Fruit fly (Drosophila melanogaster): Measurements from ENCODE around the gene CG13040.

Gene CG13040

dm6 chr3L:16334876-16335275 lies 8.3 kb upstream of the CG13040 start (continued):
- no peak for TF ChIP-seq Ptx1 (GFP tag; IDR thresholded peaks at IDR 0.05)
- TF ChIP-seq crp (GFP tag; optimal IDR thresholded peaks at IDR 0.05): no peak
- no peak for TF ChIP-seq CG3065 (GFP tag; optimal IDR thresholded peaks at IDR 0.05)
- no peak for TF ChIP-seq CG14014 (GFP tag; IDR thresholded peaks at IDR 0.05)
- peak; percentile 18; the same call in 1 of the 2 replicates for TF ChIP-seq Bgb (GFP tag; IDR thresholded peaks at IDR 0.05; ENCODE audit: partially characterized antibody)
- TF ChIP-seq CG9797 (GFP tag; optimal IDR thresholded peaks at IDR 0.05): no peak
- no peak for TF ChIP-seq crc (GFP tag; optimal IDR thresholded peaks at IDR 0.05)
- TF ChIP-seq lilli (GFP tag; optimal IDR thresholded peaks at IDR 0.05): no peak
- no peak for TF ChIP-seq dysf (GFP tag; IDR thresholded peaks at IDR 0.05)
- TF ChIP-seq CG7987 (GFP tag; optimal IDR thresholded peaks at IDR 0.05): no peak
- TF ChIP-seq CG17612 (GFP tag; IDR thresholded peaks at IDR 0.05): peak; percentile 35; the same call in 1 of the 2 replicates
- TF ChIP-seq CG12769 (tag; optimal IDR thresholded peaks at IDR 0.05): peak; percentile 46
- peak; percentile 38; the same call in 1 of the 2 replicates for TF ChIP-seq bbx (GFP tag; IDR thresholded peaks at IDR 0.05; ENCODE audit: partially characterized antibody)
- TF ChIP-seq Elba2 (GFP tag; optimal IDR thresholded peaks at IDR 0.05): no peak
- TF ChIP-seq MTF-1 (GFP tag; optimal IDR thresholded peaks at IDR 0.05; ENCODE audit: borderline replicate concordance): no peak
- TF ChIP-seq CG6791 (GFP tag; IDR thresholded peaks at IDR 0.05; ENCODE audit: partially characterized antibody): no peak
- no peak for TF ChIP-seq CG8290 (GFP tag; optimal IDR thresholded peaks at IDR 0.05)
- TF ChIP-seq CG8290 (tag; optimal IDR thresholded peaks at IDR 0.05): peak in 1 of 2 experiments; percentile 31
- TF ChIP-seq ham (GFP tag; IDR thresholded peaks at IDR 0.05): no peak
- TF ChIP-seq slp2 (GFP tag; optimal IDR thresholded peaks at IDR 0.05): no peak
- TF ChIP-seq pros (GFP tag; optimal IDR thresholded peaks at IDR 0.05): no peak
- TF ChIP-seq ci (GFP tag; IDR thresholded peaks at IDR 0.05): peak; percentile 58; the same call in 1 of the 3 replicates
- TF ChIP-seq gt (GFP tag; IDR thresholded peaks at IDR 0.05): no peak
- TF ChIP-seq CG6813 (GFP tag; optimal IDR thresholded peaks at IDR 0.05): no peak
- no peak for TF ChIP-seq grau (tag; optimal IDR thresholded peaks at IDR 0.05)
- TF ChIP-seq CG4404 (GFP tag; IDR thresholded peaks at IDR 0.05): no peak
- peak; percentile 24; the same call in 1 of the 2 replicates for TF ChIP-seq vvl (GFP tag; IDR thresholded peaks at IDR 0.05)
- no peak for TF ChIP-seq Xbp1 (GFP tag; optimal IDR thresholded peaks at IDR 0.05)
- no peak for TF ChIP-seq aop (GFP tag; IDR thresholded peaks at IDR 0.05)
- TF ChIP-seq CG11723 (GFP tag; optimal IDR thresholded peaks at IDR 0.05): no peak
- TF ChIP-seq E2f1 (GFP tag; IDR thresholded peaks at IDR 0.05): no peak
- TF ChIP-seq jigr1 (GFP tag; IDR thresholded peaks at IDR 0.05): no peak
- TF ChIP-seq sug (tag; optimal IDR thresholded peaks at IDR 0.05): no peak
- no peak for TF ChIP-seq emc (GFP tag; optimal IDR thresholded peaks at IDR 0.05)
- TF ChIP-seq CG4730 (GFP tag; IDR thresholded peaks at IDR 0.05): no peak
- TF ChIP-seq CG17385 (GFP tag; optimal IDR thresholded peaks at IDR 0.05): no peak
- 0 out of 3 replicates have a peak, but pooled peaks have one; percentile 13 for TF ChIP-seq zen2 (GFP tag; IDR thresholded peaks at IDR 0.05; ENCODE audit: partially characterized antibody)
- TF ChIP-seq unc-4 (GFP tag; IDR thresholded peaks at IDR 0.05; ENCODE audit: partially characterized antibody): no peak
- no peak for TF ChIP-seq maf-S (GFP tag; optimal IDR thresholded peaks at IDR 0.05)
- peak in 1 of 2 experiments; percentile 65 for TF ChIP-seq Pdp1 (GFP tag; optimal IDR thresholded peaks at IDR 0.05)
- no peak for TF ChIP-seq ro (GFP tag; IDR thresholded peaks at IDR 0.05)
- TF ChIP-seq ftz-f1 (GFP tag; optimal IDR thresholded peaks at IDR 0.05): peak; percentile 44
- TF ChIP-seq zfh1 (GFP tag; IDR thresholded peaks at IDR 0.05): no peak
